Worm (Caenorhabditis elegans): ENCODE measurements around the gene chd-3.

The chd-3 gene

DNA sequence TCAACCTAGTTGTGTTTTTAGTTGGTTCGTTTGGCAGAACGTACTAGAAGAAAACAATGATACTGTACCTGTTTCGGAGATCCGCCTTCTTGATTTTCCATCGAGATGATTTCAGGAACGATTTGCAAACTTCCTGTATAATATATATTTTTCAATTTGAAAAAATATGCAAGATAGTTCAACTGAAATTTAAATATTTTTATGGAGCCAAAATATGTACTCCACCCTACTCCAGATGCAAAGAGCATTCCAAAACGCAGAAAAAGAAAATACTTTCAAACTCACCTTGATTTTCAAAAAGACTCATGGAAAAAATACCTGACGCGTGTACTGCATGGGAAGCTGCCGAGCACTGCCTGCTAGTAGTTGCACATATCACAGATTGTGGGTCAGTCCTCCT lies 38.9 kb downstream of the chd-3 start, which contains the start of gene gei-3:
TSS of gene gei-3 (minus strand) at position 101 of the 400 bp plus-strand sequence.
- TF ChIP-seq lin-39 (tag; optimal IDR thresholded peaks at IDR 0.05) (no peak), gmeb-1 (tag; optimal IDR thresholded peaks at IDR 0.05) (no peak), ceh-16 (tag; optimal IDR thresholded peaks at IDR 0.05) (no peak), nhr-237 (tag; optimal IDR thresholded peaks at IDR 0.05) (no peak), fos-1 (tag; optimal IDR thresholded peaks at IDR 0.05) (no peak), mdl-1 (tag; optimal IDR thresholded peaks at IDR 0.05) (no peak), zag-1 (tag; optimal IDR thresholded peaks at IDR 0.05) (no peak), snpc-4 (tag; optimal IDR thresholded peaks at IDR 0.05) (no peak), egl-27 (tag; optimal IDR thresholded peaks at IDR 0.05) (no peak)

DNA sequence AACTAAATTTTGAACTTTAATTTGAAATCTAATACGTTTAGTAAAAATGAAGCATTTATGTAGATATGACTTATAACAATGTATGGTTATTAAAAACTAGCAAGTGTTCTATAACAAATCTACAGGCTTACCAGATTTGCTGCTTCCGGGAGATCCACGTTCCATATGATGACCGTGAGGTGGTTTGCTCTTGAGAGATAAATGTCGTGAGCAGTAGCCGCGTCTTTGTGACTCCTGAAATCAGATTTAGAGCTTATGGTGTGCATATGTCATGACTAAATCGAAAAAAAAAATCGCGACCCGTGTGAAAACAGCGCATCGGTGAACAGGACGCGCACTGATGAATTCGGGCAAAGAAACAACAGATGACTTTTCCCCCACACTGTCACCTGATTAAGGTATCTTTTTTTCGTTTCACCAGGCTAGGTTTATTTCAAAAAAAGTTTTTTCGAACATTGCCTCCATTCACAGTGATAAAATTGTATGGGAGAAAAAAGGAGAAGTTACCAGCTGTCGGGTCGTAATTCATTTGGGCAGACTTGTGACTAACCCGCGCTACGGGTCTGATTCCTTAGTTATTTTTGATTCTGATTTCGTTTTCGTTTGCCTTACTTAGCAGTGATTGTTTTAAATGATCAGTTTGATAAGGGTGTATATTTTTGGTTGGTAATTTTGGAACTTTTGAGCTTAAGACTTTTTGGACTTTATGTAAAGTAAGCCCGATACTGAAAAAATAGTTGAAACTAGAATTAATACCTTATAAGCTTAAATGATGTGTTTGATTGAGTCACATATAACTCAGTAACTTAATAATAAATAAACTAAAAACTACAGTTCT lies 44.1 kb downstream of the chd-3 start, which contains the start of gene nhr-27:
TSS of gene nhr-27 (minus strand) at position 234 of the 838 bp plus-strand sequence.
- no peak for TF ChIP-seq fos-1 (tag; optimal IDR thresholded peaks at IDR 0.05)
- TF ChIP-seq nhr-23 (tag; optimal IDR thresholded peaks at IDR 0.05), result no peak
- peak; percentile 52 for TF ChIP-seq blmp-1 (tag; optimal IDR thresholded peaks at IDR 0.05; ENCODE audit: insufficient read depth)
- TF ChIP-seq ztf-11 (tag; optimal IDR thresholded peaks at IDR 0.05), result no peak
- TF ChIP-seq mbf-1 (tag; optimal IDR thresholded peaks at IDR 0.05), result no peak
- TF ChIP-seq ceh-16 (tag; optimal IDR thresholded peaks at IDR 0.05), result no peak
- no peak for TF ChIP-seq sma-3 (GFP tag; optimal IDR thresholded peaks at IDR 0.05)
- TF ChIP-seq gmeb-1 (tag; optimal IDR thresholded peaks at IDR 0.05), result no peak

DNA sequence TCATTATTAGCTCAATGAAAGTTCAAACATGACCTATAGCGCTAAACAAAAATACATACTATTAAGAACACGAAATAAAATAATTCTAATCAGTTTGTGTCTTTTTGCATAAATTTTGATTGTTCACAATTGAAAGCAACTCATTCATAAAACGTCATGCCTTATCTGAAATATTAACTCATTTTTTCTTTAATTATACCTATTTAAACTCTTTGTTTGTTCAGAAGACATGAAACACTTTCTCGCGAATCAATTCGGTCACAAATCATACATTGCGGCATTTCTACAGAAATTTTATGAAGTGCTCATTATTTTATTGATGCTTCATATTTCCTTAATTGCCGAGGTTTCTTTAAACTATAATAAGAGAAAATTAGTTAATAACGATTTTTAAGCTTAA lies 45.5 kb downstream of the chd-3 start:
- TF ChIP-seq ceh-82 (tag; optimal IDR thresholded peaks at IDR 0.05) (no peak), aly-2 (tag; optimal IDR thresholded peaks at IDR 0.05) (no peak), lsy-2 (tag; optimal IDR thresholded peaks at IDR 0.05) (no peak), nhr-77 (tag; optimal IDR thresholded peaks at IDR 0.05) (no peak), crh-2 (tag; optimal IDR thresholded peaks at IDR 0.05) (peak; percentile 15), elt-3 (tag; optimal IDR thresholded peaks at IDR 0.05) (no peak), F13H6.1 (tag; optimal IDR thresholded peaks at IDR 0.05) (no peak), sem-4 (tag; optimal IDR thresholded peaks at IDR 0.05) (no peak), snpc-4 (tag; optimal IDR thresholded peaks at IDR 0.05) (no peak), ztf-4 (tag; optimal IDR thresholded peaks at IDR 0.05) (no peak), fos-1 (tag; optimal IDR thresholded peaks at IDR 0.05) (peak; percentile 72)

DNA sequence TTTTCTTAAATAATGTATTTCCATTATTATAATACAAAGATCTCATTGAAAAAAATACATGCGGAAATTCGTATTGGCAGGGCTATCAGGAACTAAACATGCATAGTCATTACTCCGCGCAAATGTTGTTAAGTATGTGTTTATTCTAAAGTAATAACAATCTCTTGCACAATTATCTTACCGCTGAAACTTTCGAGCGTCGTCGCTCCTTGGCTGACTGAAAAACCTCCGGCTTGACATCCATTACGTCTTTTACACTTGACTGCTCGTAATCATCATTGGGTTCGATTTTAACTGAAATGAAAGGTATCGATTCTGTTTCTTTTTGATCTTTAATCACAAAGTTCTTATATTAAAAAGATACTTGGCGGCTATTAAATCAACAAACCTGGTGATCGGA lies 52.6 kb downstream of the chd-3 start:
- no peak for TF ChIP-seq nhr-23 (tag; optimal IDR thresholded peaks at IDR 0.05)
- no peak for TF ChIP-seq mbf-1 (tag; optimal IDR thresholded peaks at IDR 0.05)
- TF ChIP-seq nhr-11 (tag; optimal IDR thresholded peaks at IDR 0.05), result no peak
- no peak for TF ChIP-seq nhr-6 (tag; optimal IDR thresholded peaks at IDR 0.05)
- TF ChIP-seq unc-39 (tag; optimal IDR thresholded peaks at IDR 0.05), result no peak
- TF ChIP-seq nhr-12 (tag; optimal IDR thresholded peaks at IDR 0.05), result no peak
- no peak for TF ChIP-seq ZK546.5 (tag; optimal IDR thresholded peaks at IDR 0.05)
- TF ChIP-seq lin-11 (tag; optimal IDR thresholded peaks at IDR 0.05), result no peak
- TF ChIP-seq nhr-25 (tag; optimal IDR thresholded peaks at IDR 0.05), result no peak
- TF ChIP-seq zag-1 (tag; optimal IDR thresholded peaks at IDR 0.05), result no peak
- TF ChIP-seq sma-9 (GFP tag; optimal IDR thresholded peaks at IDR 0.05), result no peak
- no peak for TF ChIP-seq sma-9 (tag; optimal IDR thresholded peaks at IDR 0.05)
- no peak for TF ChIP-seq alr-1 (tag; optimal IDR thresholded peaks at IDR 0.05)
- TF ChIP-seq R02D3.7 (tag; optimal IDR thresholded peaks at IDR 0.05), result no peak
- TF ChIP-seq mdl-1 (tag; optimal IDR thresholded peaks at IDR 0.05), result no peak
- TF ChIP-seq ceh-16 (tag; optimal IDR thresholded peaks at IDR 0.05), result no peak
